Fruit fly (Drosophila melanogaster): ENCODE results near the gene GstD8.
A peak's percentile ranks its signal among the peaks of the same experiment; 100 is the strongest.

Gene GstD8

dm6 chr3R:12425510-12426309 is 45.9 kb downstream of the GstD8 start, which contains the start of gene Pp1-87B:
Pp1-87B (minus strand) TSS chr3R:12425917.
- TF ChIP-seq pan (optimal IDR thresholded peaks at IDR 0.05) (no peak), CG8478 (optimal IDR thresholded peaks at IDR 0.05) (peak; percentile 71)

DNA sequence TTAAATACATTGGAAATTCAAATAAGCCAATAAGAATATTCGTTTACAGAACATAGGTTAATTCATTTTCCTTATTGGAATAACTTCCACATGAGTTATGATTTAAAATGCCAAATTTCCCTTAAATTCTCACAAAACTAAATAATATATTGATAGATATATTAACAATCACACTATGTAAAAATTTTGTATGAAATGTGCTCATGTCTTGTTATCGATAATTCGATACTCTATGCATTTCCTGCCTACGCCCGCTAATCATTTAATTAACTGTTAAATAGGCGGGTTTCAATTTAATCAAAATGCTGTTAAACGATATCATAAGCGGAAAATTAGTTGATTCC is 46.5 kb downstream of the GstD8 start, which contains the start of gene NANS:
Gene NANS (plus strand): TSS at position 269 of the 344 bp plus-strand sequence.
- TF ChIP-seq usp (GFP tag; optimal IDR thresholded peaks at IDR 0.05): no peak
- TF ChIP-seq psq (optimal IDR thresholded peaks at IDR 0.05): no peak
- no peak for TF ChIP-seq EcR (GFP tag; optimal IDR thresholded peaks at IDR 0.05)
- TF ChIP-seq CG8478 (optimal IDR thresholded peaks at IDR 0.05): no peak
- no peak for TF ChIP-seq pan (optimal IDR thresholded peaks at IDR 0.05)
- TF ChIP-seq Dll (optimal IDR thresholded peaks at IDR 0.05): no peak

- TF ChIP-seq CG8478 (optimal IDR thresholded peaks at IDR 0.05) (no peak), psq (optimal IDR thresholded peaks at IDR 0.05) (no peak), usp (GFP tag; optimal IDR thresholded peaks at IDR 0.05) (no peak), Dll (optimal IDR thresholded peaks at IDR 0.05) (no peak), pan (optimal IDR thresholded peaks at IDR 0.05) (no peak), EcR (GFP tag; optimal IDR thresholded peaks at IDR 0.05) (no peak)
Measured at dm6 chr3R:12429120-12429610, 49.4 kb downstream of the GstD8 start, which contains the start of the genes CG5641 and CG5245. CG5641 (minus strand) TSS chr3R:12429282. CG5245 (plus strand) TSS chr3R:12429560.
